Fruit fly (Drosophila melanogaster): ENCODE measurements around the gene osp.
A peak's percentile ranks its signal among the peaks of the same experiment; 100 is the strongest.

The osp gene

DNA sequence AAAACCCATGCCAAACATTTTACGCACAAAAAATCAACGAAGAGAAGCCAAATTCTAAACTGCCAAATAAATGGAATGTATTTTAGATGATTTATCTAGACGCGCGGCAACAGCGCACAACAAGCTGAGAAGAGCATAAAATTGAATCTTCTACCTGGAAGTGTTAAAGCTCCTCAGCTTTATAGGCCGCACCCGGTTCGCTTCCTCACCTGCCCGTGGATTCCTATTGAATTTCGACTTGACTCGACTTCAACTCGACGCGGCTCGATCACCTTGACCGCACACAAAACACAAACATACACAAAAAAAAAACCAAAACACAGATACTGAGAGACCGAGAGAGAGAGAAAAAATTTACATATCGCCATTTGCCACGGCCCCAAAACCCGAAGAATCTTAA lies 9.5 kb downstream of the osp start:
- TF ChIP-seq CG17806 (tag; optimal IDR thresholded peaks at IDR 0.05) (no peak), CG32121 (GFP tag; IDR thresholded peaks at IDR 0.05) (no peak), gl (tag; optimal IDR thresholded peaks at IDR 0.05) (no peak), CG8159 (tag; optimal IDR thresholded peaks at IDR 0.05) (no peak), CG8301 (tag; optimal IDR thresholded peaks at IDR 0.05) (no peak), CG15710 (tag; optimal IDR thresholded peaks at IDR 0.05) (no peak)

DNA sequence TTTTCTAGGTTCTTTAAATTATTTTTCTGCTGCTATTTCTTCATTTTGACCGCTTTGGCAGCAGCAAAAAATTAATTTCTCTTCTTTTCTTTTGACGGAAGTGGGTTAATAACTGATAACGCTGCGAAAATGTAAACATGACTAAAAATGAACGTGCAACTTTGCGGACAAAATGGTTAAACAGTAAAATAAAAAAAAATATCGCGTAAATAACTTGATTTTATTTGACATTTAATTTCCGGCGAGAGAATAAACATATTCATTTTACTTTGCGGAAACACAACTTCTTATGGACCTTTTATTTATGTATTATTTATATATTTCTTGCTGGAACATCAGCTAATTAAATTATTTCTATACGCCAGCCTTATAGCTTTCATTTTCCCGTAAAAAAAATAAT lies 12.4 kb downstream of the osp start:
- TF ChIP-seq EcR (GFP tag; optimal IDR thresholded peaks at IDR 0.05) (no peak), fd96Ca (GFP tag; IDR thresholded peaks at IDR 0.05) (no peak), Snoo (tag; optimal IDR thresholded peaks at IDR 0.05) (no peak), Pif1A (GFP tag; optimal IDR thresholded peaks at IDR 0.05) (no peak), CG17806 (tag; optimal IDR thresholded peaks at IDR 0.05) (no peak), CG8301 (tag; optimal IDR thresholded peaks at IDR 0.05) (no peak), CG13204 (GFP tag; optimal IDR thresholded peaks at IDR 0.05) (no peak), CG12605 (GFP tag; IDR thresholded peaks at IDR 0.05) (no peak), CG9948 (tag; optimal IDR thresholded peaks at IDR 0.05) (no peak), CG15710 (tag; optimal IDR thresholded peaks at IDR 0.05) (no peak), CG10348 (GFP tag; IDR thresholded peaks at IDR 0.05) (no peak), D1 (tag; optimal IDR thresholded peaks at IDR 0.05) (no peak), CG4496 (GFP tag; IDR thresholded peaks at IDR 0.05) (no peak), CG8159 (tag; optimal IDR thresholded peaks at IDR 0.05) (no peak), CG14655 (GFP tag; optimal IDR thresholded peaks at IDR 0.05) (no peak), CG32121 (GFP tag; IDR thresholded peaks at IDR 0.05) (no peak), Pif1B (GFP tag; optimal IDR thresholded peaks at IDR 0.05) (no peak), gl (tag; optimal IDR thresholded peaks at IDR 0.05) (no peak), rn (GFP tag; IDR thresholded peaks at IDR 0.05) (no peak)

DNA sequence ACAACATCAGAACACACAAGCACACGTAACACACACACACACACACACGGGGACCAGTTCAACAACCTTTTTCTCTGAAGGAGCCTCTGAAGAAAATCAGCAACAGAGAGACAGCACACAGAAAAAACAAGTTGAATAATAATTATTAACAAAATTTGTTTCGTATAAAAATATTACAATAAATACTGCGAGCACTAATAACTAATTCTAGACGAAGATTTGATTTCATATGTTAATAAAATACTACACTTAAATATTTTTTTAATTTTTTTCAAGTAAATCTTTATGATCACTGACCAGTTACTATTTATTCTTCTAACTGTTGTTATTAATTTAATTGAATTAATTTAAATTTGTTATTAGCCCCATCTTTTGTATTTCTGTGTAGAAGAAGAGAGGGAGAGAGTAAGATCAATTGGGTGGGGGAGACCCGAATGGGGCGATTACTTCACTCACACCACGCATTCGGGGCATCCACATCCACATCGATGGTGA lies 14.5 kb downstream of the osp start:
- TF ChIP-seq D1 (tag; optimal IDR thresholded peaks at IDR 0.05), result peak; percentile 97
- TF ChIP-seq Ets98B (GFP tag; IDR thresholded peaks at IDR 0.05), result 0 out of 2 replicates have a peak, but pooled peaks have one; percentile 13
- peak; percentile 58 for TF ChIP-seq CG32121 (GFP tag; IDR thresholded peaks at IDR 0.05)
- peak; percentile 95 for TF ChIP-seq CG9948 (tag; optimal IDR thresholded peaks at IDR 0.05)
- peak; percentile 90 for TF ChIP-seq CG14655 (GFP tag; optimal IDR thresholded peaks at IDR 0.05)
- TF ChIP-seq CG8301 (tag; optimal IDR thresholded peaks at IDR 0.05), result peak; percentile 88
- no peak for TF ChIP-seq CG10348 (GFP tag; IDR thresholded peaks at IDR 0.05)
- no peak for TF ChIP-seq fd96Ca (GFP tag; IDR thresholded peaks at IDR 0.05)
- peak; percentile 65 for TF ChIP-seq Pif1B (GFP tag; optimal IDR thresholded peaks at IDR 0.05)
- peak; percentile 50 for TF ChIP-seq Pif1A (GFP tag; optimal IDR thresholded peaks at IDR 0.05)
- TF ChIP-seq CG15710 (tag; optimal IDR thresholded peaks at IDR 0.05), result peak; percentile 86
- TF ChIP-seq rn (GFP tag; IDR thresholded peaks at IDR 0.05), result no peak
- peak; percentile 96 for TF ChIP-seq CG8159 (tag; optimal IDR thresholded peaks at IDR 0.05)
- TF ChIP-seq CG13204 (GFP tag; optimal IDR thresholded peaks at IDR 0.05), result peak; percentile 38
- peak; percentile 40 for TF ChIP-seq gl (tag; optimal IDR thresholded peaks at IDR 0.05)
- peak; percentile 93 for TF ChIP-seq CG17806 (tag; optimal IDR thresholded peaks at IDR 0.05)
- peak; percentile 95 for TF ChIP-seq EcR (GFP tag; optimal IDR thresholded peaks at IDR 0.05)
- peak; percentile 63 for TF ChIP-seq CG12605 (GFP tag; IDR thresholded peaks at IDR 0.05)
- peak; percentile 73 for TF ChIP-seq CG34367 (tag; optimal IDR thresholded peaks at IDR 0.05)
- TF ChIP-seq CG4496 (GFP tag; IDR thresholded peaks at IDR 0.05), result peak; percentile 66; the same call in 1 of the 3 replicates
- TF ChIP-seq Snoo (tag; optimal IDR thresholded peaks at IDR 0.05), result peak; percentile 87

DNA sequence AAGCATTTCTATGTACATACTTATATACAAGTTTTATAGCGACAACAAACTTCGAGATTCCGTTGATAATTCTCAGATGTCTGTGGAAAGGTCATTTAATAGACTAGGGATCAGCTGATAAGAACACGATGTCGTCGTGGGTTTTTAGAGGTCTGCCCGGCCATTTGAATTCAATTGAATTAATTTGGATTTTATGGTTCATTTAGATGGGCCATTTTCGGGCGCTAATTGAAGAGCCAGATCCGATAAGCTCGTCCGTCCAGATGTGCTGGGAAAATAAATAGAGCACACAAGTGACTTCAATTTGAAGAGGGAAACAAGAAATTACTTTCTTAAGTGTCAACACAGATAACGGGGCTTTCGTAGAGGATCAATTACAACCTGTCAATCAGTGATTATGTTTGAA lies 15.5 kb downstream of the osp start:
- TF ChIP-seq Pif1A (GFP tag; optimal IDR thresholded peaks at IDR 0.05) (no peak), Ets98B (GFP tag; IDR thresholded peaks at IDR 0.05) (no peak), CG8301 (tag; optimal IDR thresholded peaks at IDR 0.05) (no peak), EcR (GFP tag; optimal IDR thresholded peaks at IDR 0.05) (no peak), CG14655 (GFP tag; optimal IDR thresholded peaks at IDR 0.05) (no peak), CG15710 (tag; optimal IDR thresholded peaks at IDR 0.05) (no peak), D1 (tag; optimal IDR thresholded peaks at IDR 0.05) (no peak), CG13204 (GFP tag; optimal IDR thresholded peaks at IDR 0.05) (no peak), Pif1B (GFP tag; optimal IDR thresholded peaks at IDR 0.05) (no peak), CG17806 (tag; optimal IDR thresholded peaks at IDR 0.05) (no peak), gl (tag; optimal IDR thresholded peaks at IDR 0.05) (no peak), Snoo (tag; optimal IDR thresholded peaks at IDR 0.05) (no peak), CG4496 (GFP tag; IDR thresholded peaks at IDR 0.05) (no peak), fd96Ca (GFP tag; IDR thresholded peaks at IDR 0.05) (no peak), CG32121 (GFP tag; IDR thresholded peaks at IDR 0.05) (no peak), CG34367 (tag; optimal IDR thresholded peaks at IDR 0.05) (no peak)

DNA sequence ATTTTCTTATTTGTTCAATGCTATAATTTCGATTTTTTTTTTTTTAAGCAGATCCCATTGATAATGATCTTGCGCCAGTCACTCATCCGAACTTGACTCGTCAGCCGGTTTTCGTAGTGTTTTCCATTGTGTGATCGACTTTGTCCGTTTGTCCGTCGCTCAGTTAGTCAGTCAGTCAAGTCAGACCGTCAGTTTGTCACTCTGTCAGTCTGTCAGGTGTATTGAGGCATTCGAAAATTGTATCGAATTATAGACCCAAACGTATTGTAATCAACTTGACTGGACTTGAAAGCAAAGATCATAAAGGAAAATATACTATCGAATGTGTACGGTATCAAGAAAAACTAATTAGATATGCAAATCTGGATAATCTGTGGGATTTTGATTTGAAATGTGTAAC lies 20.2 kb downstream of the osp start:
- no peak for TF ChIP-seq CG32121 (GFP tag; IDR thresholded peaks at IDR 0.05)
- no peak for TF ChIP-seq Ets98B (GFP tag; IDR thresholded peaks at IDR 0.05)
- no peak for TF ChIP-seq gl (tag; optimal IDR thresholded peaks at IDR 0.05)
- TF ChIP-seq CG10348 (GFP tag; IDR thresholded peaks at IDR 0.05), result no peak

DNA sequence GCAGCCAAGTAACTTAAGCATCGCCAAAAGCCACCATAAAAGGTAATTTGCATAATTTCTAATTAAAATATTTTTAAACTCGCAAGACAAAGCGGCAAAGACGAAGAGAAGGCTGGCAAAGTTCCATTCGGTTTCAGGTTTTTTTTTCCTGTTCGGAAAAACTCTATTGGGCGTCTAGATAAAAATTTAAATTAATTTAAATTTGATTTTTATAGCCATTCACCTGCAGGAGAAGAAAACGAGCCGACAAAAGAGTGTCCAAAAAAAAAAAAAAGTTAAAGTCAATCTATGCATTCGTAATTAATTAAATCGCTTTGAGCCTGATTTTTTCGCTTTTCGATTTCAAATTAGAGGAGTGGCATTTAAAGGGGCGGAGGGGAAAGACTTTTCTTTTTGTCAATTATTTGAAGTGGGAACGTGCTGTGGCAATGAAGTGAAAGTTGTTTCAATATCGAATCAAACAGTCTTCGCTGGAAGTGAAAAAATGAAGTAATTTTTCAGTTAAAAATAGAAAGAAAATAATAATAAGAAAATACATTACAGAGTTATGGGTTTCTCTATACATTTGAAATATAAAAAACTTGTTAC lies 20.8 kb downstream of the osp start:
- no peak for TF ChIP-seq CG12605 (GFP tag; IDR thresholded peaks at IDR 0.05)
- no peak for TF ChIP-seq CG15710 (tag; optimal IDR thresholded peaks at IDR 0.05)
- no peak for TF ChIP-seq CG13204 (GFP tag; optimal IDR thresholded peaks at IDR 0.05)
- TF ChIP-seq rn (GFP tag; IDR thresholded peaks at IDR 0.05), result no peak
- no peak for TF ChIP-seq gl (tag; optimal IDR thresholded peaks at IDR 0.05)
